Worm (Caenorhabditis elegans) whole organism, L1 larva: ENCODE measurements around the gene hlh-17.
A peak's percentile ranks its signal among the peaks of the same experiment; 100 is the strongest.

Experiments used
- C16A3.4 ChIP-seq: fragments of 150-350 bp; optimal IDR thresholded peaks from 2 replicates; lab custom pipeline; 2014; ENCODE audit warnings: missing biosample characterization, missing genetic modification characterization
- Y116A8C.19 ChIP-seq: sonication (generic microtip); optimal IDR thresholded peaks from 2 replicates; lab custom pipeline; 2016; ENCODE audit warnings: missing compliant biosample characterization, missing genetic modification characterization, borderline replicate concordance
- blmp-1 ChIP-seq: fragments of 150-350 bp; optimal IDR thresholded peaks from 2 replicates; lab custom pipeline; 2014; ENCODE audit warnings: missing biosample characterization, missing genetic modification characterization
- ceh-63 ChIP-seq: fragments of 200-800 bp; sonication (Bioruptor generic); optimal IDR thresholded peaks from 2 replicates; lab custom pipeline; 2018; ENCODE audit warnings: mild to moderate bottlenecking, missing genetic modification characterization, missing compliant biosample characterization
- ceh-90 ChIP-seq: sonication (generic microtip); optimal IDR thresholded peaks from 2 replicates; lab custom pipeline; 2016; ENCODE audit warnings: missing genetic modification characterization, missing compliant biosample characterization
- efl-1 ChIP-seq, 4 experiments: fragments of 150-350 bp; optimal IDR thresholded peaks in 3 of 4; peaks in 1 of 4; 1 replicate in 1 of 4; 2 replicates in 3 of 4; lab custom pipeline; 2014; ENCODE audit warnings: missing biosample characterization in 2 of 4, missing genetic modification characterization in 2 of 4, missing genetic modification reagents in 2 of 4
- efl-3 ChIP-seq: fragments of 200-800 bp; sonication (Bioruptor generic); optimal IDR thresholded peaks from 2 replicates; lab custom pipeline; 2018; ENCODE audit warnings: mild to moderate bottlenecking, missing genetic modification characterization, missing compliant biosample characterization
- egl-13 ChIP-seq: sonication (generic microtip); optimal IDR thresholded peaks from 2 replicates; lab custom pipeline; 2016; ENCODE audit warnings: missing genotype, missing genetic modification reagents, missing genetic modification characterization, missing compliant biosample characterization
- elt-2 ChIP-seq: sonication (generic microtip); optimal IDR thresholded peaks from 2 replicates; lab custom pipeline; 2016; ENCODE audit warnings: missing genetic modification characterization, mild to moderate bottlenecking, inconsistent platforms, missing compliant biosample characterization, missing genetic modification reagents
- elt-3 ChIP-seq, 6 experiments: fragments of 150-350 bp in 1 of 6; sonication (generic microtip); optimal IDR thresholded peaks; 2 replicates each; lab custom pipeline; 2017 to 2018; ENCODE audit warnings: missing biosample characterization in 6 of 6, missing genetic modification characterization in 6 of 6, inconsistent platforms in 1 of 6
- fos-1 ChIP-seq: fragments of 150-350 bp; optimal IDR thresholded peaks from 2 replicates; lab custom pipeline; 2014; ENCODE audit warnings: missing biosample characterization, missing genetic modification characterization
- grh-1 ChIP-seq: fragments of 200-800 bp; sonication (Bioruptor generic); IDR thresholded peaks from 2 replicates; pipeline ENCODE4 v1.3.6; 2022; ENCODE audit warnings: missing genetic modification reagents, missing genetic modification characterization, missing compliant biosample characterization
- hlh-4 ChIP-seq: sonication (generic microtip); optimal IDR thresholded peaks from 2 replicates; lab custom pipeline; 2016; ENCODE audit warnings: mild to moderate bottlenecking, missing genetic modification characterization, missing compliant biosample characterization
- isw-1 ChIP-seq: fragments of 200-800 bp; sonication (Bioruptor generic); IDR thresholded peaks from 2 replicates; pipeline ENCODE4 v1.3.6; 2022; ENCODE audit warnings: missing genetic modification characterization, missing compliant biosample characterization
- jun-1 ChIP-seq: fragments of 150-350 bp; optimal IDR thresholded peaks from 2 replicates; lab custom pipeline; 2014; ENCODE audit warnings: missing biosample characterization, missing genetic modification reagents, missing genetic modification characterization
- lsy-2 ChIP-seq, 2 experiments: fragments of 150-350 bp; optimal IDR thresholded peaks; 2 replicates each; lab custom pipeline; 2014; ENCODE audit warnings: missing biosample characterization in 2 of 2, missing genetic modification characterization in 2 of 2
- mdl-1 ChIP-seq, 2 experiments: fragments of 150-350 bp; optimal IDR thresholded peaks; 2 replicates each; lab custom pipeline; 2014 to 2017; ENCODE audit warnings: missing biosample characterization in 2 of 2, missing genetic modification characterization in 2 of 2, inconsistent platforms in 1 of 2
- mep-1 ChIP-seq: fragments of 150-350 bp; optimal IDR thresholded peaks from 2 replicates; lab custom pipeline; 2014; ENCODE audit warnings: missing biosample characterization, missing genetic modification characterization
- nhr-11 ChIP-seq: fragments of 150-350 bp; optimal IDR thresholded peaks from 2 replicates; lab custom pipeline; 2014; ENCODE audit warnings: missing biosample characterization, missing genetic modification characterization
- nhr-12 ChIP-seq: sonication (generic microtip); optimal IDR thresholded peaks from 2 replicates; lab custom pipeline; 2017; ENCODE audit warnings: missing biosample characterization, missing genetic modification characterization
- nhr-20 ChIP-seq: sonication (generic microtip); optimal IDR thresholded peaks from 2 replicates; lab custom pipeline; 2016; ENCODE audit warnings: mild to moderate bottlenecking, missing genetic modification characterization, missing compliant biosample characterization
- nhr-237 ChIP-seq: fragments of 150-350 bp; optimal IDR thresholded peaks from 2 replicates; lab custom pipeline; 2014; ENCODE audit warnings: missing biosample characterization, missing genetic modification characterization
- nhr-28 ChIP-seq: fragments of 150-350 bp; optimal IDR thresholded peaks from 2 replicates; lab custom pipeline; 2014; ENCODE audit warnings: missing biosample characterization, missing genetic modification characterization
- nhr-76 ChIP-seq: sonication (generic microtip); optimal IDR thresholded peaks from 2 replicates; lab custom pipeline; 2017; ENCODE audit warnings: missing biosample characterization, missing genetic modification characterization
- nhr-77 ChIP-seq: fragments of 150-350 bp; optimal IDR thresholded peaks from 2 replicates; lab custom pipeline; 2014; ENCODE audit warnings: missing biosample characterization, missing genetic modification characterization
- nhr-84 ChIP-seq: sonication (generic microtip); optimal IDR thresholded peaks from 2 replicates; lab custom pipeline; 2017; ENCODE audit warnings: missing biosample characterization, missing genetic modification characterization
- pag-3 ChIP-seq: sonication (generic microtip); optimal IDR thresholded peaks from 2 replicates; lab custom pipeline; 2017; ENCODE audit warnings: missing genetic modification characterization, mild to moderate bottlenecking, missing compliant biosample characterization, antibody characterized with exemption, borderline replicate concordance; ENCODE audit not compliant: insufficient read depth
- pax-3 ChIP-seq: fragments of 200-800 bp; sonication (Bioruptor generic); optimal IDR thresholded peaks from 2 replicates; lab custom pipeline; 2018; ENCODE audit warnings: mild to moderate bottlenecking, missing genetic modification characterization, moderate library complexity, missing compliant biosample characterization
- rnt-1 ChIP-seq: sonication (generic microtip); optimal IDR thresholded peaks from 2 replicates; lab custom pipeline; 2016; ENCODE audit warnings: mild to moderate bottlenecking, missing genetic modification characterization, moderate library complexity, missing compliant biosample characterization
- snu-23 ChIP-seq: sonication (generic microtip); optimal IDR thresholded peaks from 2 replicates; lab custom pipeline; 2016; ENCODE audit warnings: missing genetic modification characterization, missing compliant biosample characterization
- tlp-1 ChIP-seq: fragments of 150-350 bp; optimal IDR thresholded peaks from 2 replicates; lab custom pipeline; 2014; ENCODE audit warnings: missing biosample characterization, missing genetic modification characterization
- unc-130 ChIP-seq: fragments of 150-350 bp; optimal IDR thresholded peaks from 2 replicates; lab custom pipeline; 2017; ENCODE audit warnings: missing biosample characterization, missing genetic modification characterization, inconsistent platforms
- vab-15 ChIP-seq: sonication (generic microtip); optimal IDR thresholded peaks from 2 replicates; lab custom pipeline; 2017; ENCODE audit warnings: missing genotype, mild to moderate bottlenecking, missing genetic modification characterization, missing compliant biosample characterization
- ztf-4 ChIP-seq: fragments of 150-350 bp; optimal IDR thresholded peaks from 2 replicates; lab custom pipeline; 2014; ENCODE audit warnings: missing biosample characterization, missing genetic modification characterization

Gene hlh-17

DNA sequence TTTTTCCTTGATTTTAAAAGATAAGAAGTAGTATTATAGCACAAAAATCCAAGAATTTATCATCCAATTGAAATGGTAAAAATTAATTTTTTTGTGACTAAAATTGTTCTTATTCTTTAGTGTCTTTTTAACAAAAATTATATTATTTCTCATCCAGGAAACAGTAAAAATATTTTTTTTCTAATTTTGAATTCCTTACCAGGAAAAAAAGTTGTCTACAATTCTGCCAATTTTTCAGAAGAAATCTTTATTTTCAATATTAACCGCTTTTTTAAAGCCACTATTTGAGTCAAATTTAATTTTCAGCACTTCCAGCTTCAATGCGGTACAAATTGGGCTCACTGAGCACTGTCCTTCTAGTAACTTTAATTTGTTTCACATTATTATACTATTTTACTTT lies 16.4 kb downstream of the hlh-17 start, which contains the start of gene F38C2.4:
F38C2.4 (plus strand) TSS at position 301 of the 400 bp plus-strand sequence.
- TF ChIP-seq egl-13 (tag; lab: Kevin White, UChicago), result no peak
- TF ChIP-seq Y116A8C.19 (tag; lab: Kevin White, UChicago), result no peak
- no peak for TF ChIP-seq ceh-90 (tag; lab: Kevin White, UChicago)
- TF ChIP-seq nhr-28 (tag; lab: Kevin White, UChicago), result no peak
- TF ChIP-seq nhr-20, result no peak

DNA sequence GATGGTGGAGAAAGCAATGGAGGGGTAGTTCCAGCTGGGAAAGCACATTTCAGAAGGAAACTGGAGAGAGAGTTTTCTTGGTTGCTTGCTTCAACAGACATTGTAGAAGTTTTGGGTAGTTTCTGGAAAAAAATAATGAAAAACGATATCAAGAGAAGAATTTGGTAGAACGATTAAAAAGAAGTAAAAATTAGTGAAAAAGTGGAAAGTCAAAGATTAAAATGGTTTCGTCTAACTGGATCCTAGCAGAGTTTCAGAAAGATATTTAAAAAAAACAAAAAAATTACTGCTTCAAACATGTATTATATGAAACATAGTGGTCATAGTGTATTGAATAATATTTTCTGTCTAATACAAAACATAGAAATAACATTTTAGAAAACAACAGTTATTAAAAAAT lies 22.7 kb downstream of the hlh-17 start, which contains the start of gene F38C2.7:
F38C2.7 (minus strand) TSS at position 101 of the 400 bp plus-strand sequence.
- TF ChIP-seq snu-23 (GFP tag; lab: Kevin White, UChicago) (no peak), hlh-4 (tag; lab: Kevin White, UChicago) (no peak), nhr-77 (no peak)
- TF ChIP-seq, all 84 proteins: peak for 0

DNA sequence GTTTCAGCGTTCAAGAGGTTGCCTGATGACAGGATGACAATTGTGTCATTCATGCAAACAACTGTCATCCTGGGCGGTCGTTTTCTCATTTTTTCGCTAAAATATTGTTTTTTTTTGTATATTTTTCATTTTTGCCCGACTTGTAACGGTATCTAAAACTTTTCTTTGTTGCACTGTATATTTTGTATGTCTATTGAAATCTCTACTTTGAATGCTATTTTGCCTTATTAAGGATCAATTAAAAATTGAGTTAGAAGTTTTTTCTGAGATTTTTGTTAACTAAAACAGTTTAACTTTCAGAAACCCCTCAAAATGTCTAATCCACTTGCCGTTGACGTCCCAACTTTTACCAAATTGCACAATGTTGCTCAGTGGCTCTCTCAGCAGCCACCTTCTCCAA lies 23.3 kb downstream of the hlh-17 start, which contains the start of gene ccch-2:
ccch-2 (plus strand) TSS at position 301 of the 400 bp plus-strand sequence.
- TF ChIP-seq nhr-11 (tag; lab: Kevin White, UChicago) (no peak), mdl-1 (tag; optimal IDR thresholded peaks at IDR 0.05; lab: Kevin White, UChicago) (no peak), rnt-1 (no peak), efl-3 (GFP tag; lab: Kevin White, UChicago) (no peak), vab-15 (no peak), mep-1 (tag; lab: Kevin White, UChicago) (no peak), C16A3.4 (tag; lab: Kevin White, UChicago) (no peak)

DNA sequence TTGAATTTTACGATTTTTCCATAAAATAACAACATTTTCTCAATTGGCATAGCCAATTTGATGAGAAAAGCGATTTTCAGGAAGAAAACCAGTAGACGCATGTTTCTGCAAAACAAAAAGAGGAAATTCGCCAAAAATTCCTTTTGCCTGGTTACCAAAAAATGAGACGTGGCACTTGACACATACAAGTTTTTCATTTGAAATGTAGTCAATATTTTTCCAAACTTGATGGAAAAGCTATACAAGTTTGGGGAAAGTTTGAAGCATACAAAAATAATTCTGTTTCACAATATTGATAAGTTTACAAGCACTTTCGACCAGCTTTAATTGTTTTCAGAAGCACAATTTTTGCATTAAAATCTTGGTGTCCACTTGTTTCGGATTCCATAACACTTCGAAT lies 26.1 kb downstream of the hlh-17 start, which contains the start of gene clec-191:
clec-191 (minus strand) TSS at position 101 of the 400 bp plus-strand sequence.
- TF ChIP-seq tlp-1 (no peak), snu-23 (GFP tag; lab: Kevin White, UChicago) (no peak), grh-1 (no peak), nhr-12 (tag; lab: Kevin White, UChicago) (no peak), nhr-237 (tag; lab: Kevin White, UChicago) (no peak), hlh-4 (tag; lab: Kevin White, UChicago) (no peak), ztf-4 (tag; lab: Kevin White, UChicago) (no peak), pax-3 (tag; lab: Kevin White, UChicago) (no peak)

DNA sequence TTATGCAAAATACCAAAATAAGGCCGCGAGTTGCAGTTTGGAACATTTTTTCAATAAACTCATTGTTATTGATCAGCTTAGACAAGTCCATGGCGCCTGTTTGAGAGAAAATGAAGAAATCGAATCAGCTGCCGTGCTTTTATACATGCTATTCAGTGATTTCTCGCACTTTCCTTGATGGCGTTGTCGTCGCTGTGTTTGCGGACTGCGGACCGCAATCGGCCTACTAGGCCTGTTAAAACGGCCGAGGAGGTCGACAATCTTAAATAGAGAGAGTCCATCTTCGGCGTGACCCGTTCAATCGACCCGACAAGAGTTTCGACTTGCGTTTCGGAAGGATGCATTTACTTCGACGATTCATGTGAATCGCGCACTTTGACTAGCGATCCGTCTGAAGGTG lies 36.2 kb downstream of the hlh-17 start, which contains the start of gene srz-75:
srz-75 (minus strand) TSS at position 101 of the 400 bp plus-strand sequence.
- TF ChIP-seq nhr-84 (tag; lab: Kevin White, UChicago) (no peak), fos-1 (tag; lab: Kevin White, UChicago) (no peak), isw-1 (GFP tag; lab: Robert Waterston, UW) (no peak), unc-130 (no peak), nhr-28 (tag; lab: Kevin White, UChicago) (no peak)

DNA sequence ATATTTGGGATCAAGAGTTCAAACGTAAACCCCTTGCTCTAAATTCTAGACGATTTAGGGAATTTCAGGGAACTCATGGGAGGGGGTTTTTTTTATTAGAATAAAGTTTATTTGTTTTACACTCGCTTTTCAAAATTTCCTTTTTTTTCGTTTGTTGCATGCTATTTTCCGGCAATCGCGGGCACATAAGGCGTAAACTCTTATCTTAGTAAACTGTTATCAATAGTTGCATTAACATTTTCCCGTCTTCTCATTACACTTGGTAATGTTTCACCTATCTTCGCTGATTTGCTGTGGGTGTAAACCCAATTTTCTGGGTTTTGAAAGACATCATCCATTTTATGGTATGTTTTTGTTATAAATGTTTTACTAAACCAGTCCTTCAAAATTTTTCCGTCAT lies 39.3 kb downstream of the hlh-17 start:
- TF ChIP-seq elt-2 (tag; lab: Kevin White, UChicago) (peak; percentile 34), efl-1 (optimal IDR thresholded peaks at IDR 0.05; lab: Kevin White, UChicago) (no peak), efl-1 (GFP tag; optimal IDR thresholded peaks at IDR 0.05 in 1 of 2; lab: Kevin White, UChicago) (peak in 1 of 2 experiments; percentile 18), nhr-76 (no peak), lsy-2 (tag; optimal IDR thresholded peaks at IDR 0.05; lab: Kevin White, UChicago) (no peak), nhr-12 (tag; lab: Kevin White, UChicago) (no peak)
- TF ChIP-seq, all 84 proteins: peak for 2

DNA sequence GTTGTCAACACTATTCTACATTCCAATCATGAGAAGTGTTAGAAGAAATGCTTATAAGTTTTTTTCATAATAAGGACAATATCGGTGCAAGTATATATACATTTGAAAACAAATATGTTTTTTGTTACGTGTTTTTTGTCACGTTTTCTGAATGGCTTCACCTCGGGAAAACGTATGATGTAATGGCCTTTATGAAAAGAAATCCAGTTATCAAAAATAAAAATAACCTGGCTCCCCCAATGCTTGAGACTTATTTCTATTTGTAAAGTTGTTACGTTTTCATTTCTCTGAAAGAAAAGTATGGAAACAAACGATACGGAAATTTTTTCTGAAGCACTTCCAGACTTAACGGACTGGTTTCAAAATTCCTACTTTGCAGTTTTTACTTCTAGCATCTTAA lies 44.3 kb downstream of the hlh-17 start, which contains the start of gene srz-72:
srz-72 (plus strand) TSS at position 301 of the 400 bp plus-strand sequence.
- TF ChIP-seq elt-3 (tag; optimal IDR thresholded peaks at IDR 0.05; lab: Kevin White, UChicago), result no peak
- TF ChIP-seq jun-1 (tag; lab: Kevin White, UChicago), result no peak
- TF ChIP-seq snu-23 (GFP tag; lab: Kevin White, UChicago), result no peak
- TF ChIP-seq nhr-237 (tag; lab: Kevin White, UChicago), result no peak
- TF ChIP-seq ztf-4 (tag; lab: Kevin White, UChicago), result no peak
- no peak for TF ChIP-seq grh-1
- TF ChIP-seq pag-3 (tag; lab: Kevin White, UChicago), result no peak
- TF ChIP-seq ceh-63 (GFP tag; lab: Kevin White, UChicago), result no peak
- no peak for TF ChIP-seq blmp-1
